Worm (Caenorhabditis elegans) whole organism, young adult: ENCODE data around the gene C01G12.3.

Source experiments
- B0019.2 ChIP-seq: fragments of 200-800 bp; sonication (Bioruptor generic); conservative IDR thresholded peaks from 2 replicates; pipeline ENCODE4 v1.3.6; 2022; ENCODE audit warnings: missing genetic modification reagents, missing genetic modification characterization, missing compliant biosample characterization
- D2030.7 ChIP-seq: fragments of 200-800 bp; sonication (Bioruptor generic); IDR thresholded peaks from 2 replicates; pipeline ENCODE4 v1.3.6; 2022; ENCODE audit warnings: missing genetic modification reagents, missing genetic modification characterization, missing compliant biosample characterization
- F10E7.11 ChIP-seq: sonication (generic microtip); optimal IDR thresholded peaks from 2 replicates; lab custom pipeline; 2017; ENCODE audit warnings: mild to moderate bottlenecking, missing genetic modification characterization, moderate library complexity, missing compliant biosample characterization
- F57C9.4 ChIP-seq: sonication (generic microtip); optimal IDR thresholded peaks from 2 replicates; lab custom pipeline; 2017; ENCODE audit warnings: mild to moderate bottlenecking, missing genetic modification characterization, missing compliant biosample characterization
- K12H6.12 ChIP-seq: fragments of 200-800 bp; sonication (Bioruptor generic); optimal IDR thresholded peaks from 2 replicates; lab custom pipeline; 2018; ENCODE audit warnings: mild to moderate bottlenecking, missing genetic modification characterization, missing compliant biosample characterization
- T26A5.8 ChIP-seq: sonication (generic microtip); optimal IDR thresholded peaks from 2 replicates; lab custom pipeline; 2016; ENCODE audit warnings: missing genetic modification characterization, missing compliant biosample characterization
- Y53F4B.3 ChIP-seq: fragments of 200-800 bp; sonication (Bioruptor generic); IDR thresholded peaks from 2 replicates; pipeline ENCODE4 v1.3.6; 2022; ENCODE audit warnings: missing genetic modification reagents, missing genetic modification characterization, missing compliant biosample characterization
- Y53G8AR.9 ChIP-seq: fragments of 200-800 bp; sonication (Bioruptor generic); conservative IDR thresholded peaks from 2 replicates; pipeline ENCODE4 v1.3.6; 2022; ENCODE audit warnings: missing genetic modification reagents, missing genetic modification characterization, missing compliant biosample characterization
- Y56A3A.18 ChIP-seq: fragments of 200-800 bp; sonication (Bioruptor generic); IDR thresholded peaks from 2 replicates; pipeline ENCODE4 v1.3.6; 2022; ENCODE audit warnings: missing genetic modification reagents, missing genetic modification characterization, missing compliant biosample characterization
- Y67H2A.10 ChIP-seq: fragments of 200-800 bp; sonication (Bioruptor generic); conservative IDR thresholded peaks from 2 replicates; pipeline ENCODE4 v1.3.6; 2022; ENCODE audit warnings: missing genetic modification reagents, missing genetic modification characterization, missing compliant biosample characterization
- ama-1 ChIP-seq, 3 experiments: fragments of 150-350 bp in 1 of 3; sonication (generic microtip) in 2 of 3; optimal IDR thresholded peaks; 2 replicates each; lab custom pipeline; 2014 to 2018; ENCODE audit warnings: missing biosample characterization in 2 of 3, missing genetic modification characterization in 2 of 3, missing genetic modification reagents in 2 of 3
- aptf-2 ChIP-seq: fragments of 200-800 bp; sonication (Bioruptor generic); conservative IDR thresholded peaks from 2 replicates; pipeline ENCODE4 v1.3.6; 2022; ENCODE audit warnings: missing genetic modification reagents, missing genetic modification characterization, missing compliant biosample characterization
- aptf-3 ChIP-seq: fragments of 200-800 bp; sonication (Bioruptor generic); IDR thresholded peaks from 2 replicates; pipeline ENCODE4 v1.3.6; 2022; ENCODE audit warnings: missing genetic modification characterization, missing compliant biosample characterization
- cebp-2 ChIP-seq: fragments of 200-800 bp; sonication (Bioruptor generic); IDR thresholded peaks from 2 replicates; pipeline ENCODE4 v1.3.6; 2022; ENCODE audit warnings: missing genetic modification characterization, missing compliant biosample characterization
- ceh-100 ChIP-seq: fragments of 200-800 bp; sonication (Bioruptor generic); IDR thresholded peaks from 2 replicates; pipeline ENCODE4 v1.3.6; 2022; ENCODE audit warnings: missing genetic modification reagents, missing genetic modification characterization, missing compliant biosample characterization
- ceh-40 ChIP-seq: fragments of 200-800 bp; sonication (Bioruptor generic); IDR thresholded peaks from 2 replicates; pipeline ENCODE4 v1.3.6; 2022; ENCODE audit warnings: missing genetic modification characterization, missing compliant biosample characterization
- ceh-58 ChIP-seq: fragments of 200-800 bp; sonication (Bioruptor generic); IDR thresholded peaks from 2 replicates; pipeline ENCODE4 v1.3.6; 2022; ENCODE audit warnings: missing genetic modification characterization, missing compliant biosample characterization
- egl-18 ChIP-seq: fragments of 200-800 bp; sonication (Bioruptor generic); IDR thresholded peaks from 2 replicates; pipeline ENCODE4 v1.3.6; 2022; ENCODE audit warnings: missing genetic modification reagents, missing genetic modification characterization, missing compliant biosample characterization
- egrh-3 ChIP-seq: fragments of 200-800 bp; sonication (Bioruptor generic); IDR thresholded peaks from 2 replicates; pipeline ENCODE4 v1.3.6; 2022; ENCODE audit warnings: missing genetic modification reagents, missing genetic modification characterization, missing compliant biosample characterization
- gei-17 ChIP-seq: fragments of 200-800 bp; sonication (Bioruptor generic); optimal IDR thresholded peaks from 2 replicates; lab custom pipeline; 2018; ENCODE audit warnings: mild to moderate bottlenecking, missing genetic modification characterization, missing compliant biosample characterization
- hmg-1.2 ChIP-seq: fragments of 200-800 bp; sonication (Bioruptor generic); IDR thresholded peaks from 2 replicates; pipeline ENCODE4 v1.3.6; 2022; ENCODE audit warnings: missing genetic modification reagents, missing genetic modification characterization, missing compliant biosample characterization
- hsf-1 ChIP-seq: fragments of 200-800 bp; sonication (Bioruptor generic); IDR thresholded peaks from 2 replicates; pipeline ENCODE4 v1.3.6; 2022; ENCODE audit warnings: missing genetic modification reagents, missing genetic modification characterization, missing compliant biosample characterization
- lsl-1 ChIP-seq: fragments of 200-800 bp; sonication (Bioruptor generic); optimal IDR thresholded peaks from 2 replicates; lab custom pipeline; 2018; ENCODE audit warnings: mild to moderate bottlenecking, missing genetic modification characterization, moderate library complexity, missing compliant biosample characterization
- mcd-1 ChIP-seq: fragments of 200-800 bp; sonication (Bioruptor generic); IDR thresholded peaks from 2 replicates; pipeline ENCODE4 v1.3.6; 2022; ENCODE audit warnings: missing genetic modification reagents, missing genetic modification characterization, missing compliant biosample characterization
- mxl-1 ChIP-seq: sonication (generic microtip); optimal IDR thresholded peaks from 2 replicates; lab custom pipeline; 2016; ENCODE audit warnings: missing genetic modification characterization, missing compliant biosample characterization
- nhr-120 ChIP-seq: fragments of 200-800 bp; sonication (Bioruptor generic); IDR thresholded peaks from 2 replicates; pipeline ENCODE4 v1.3.6; 2022; ENCODE audit warnings: missing genetic modification characterization, missing compliant biosample characterization
- nhr-27 ChIP-seq: fragments of 200-800 bp; sonication (Bioruptor generic); optimal IDR thresholded peaks from 2 replicates; lab custom pipeline; 2018; ENCODE audit warnings: mild to moderate bottlenecking, missing genetic modification characterization, moderate library complexity, missing compliant biosample characterization
- nhr-80 ChIP-seq: sonication (generic microtip); optimal IDR thresholded peaks from 2 replicates; lab custom pipeline; 2016; ENCODE audit warnings: missing genetic modification characterization, missing compliant biosample characterization
- sea-2 ChIP-seq: fragments of 200-800 bp; sonication (Bioruptor generic); IDR thresholded peaks from 2 replicates; pipeline ENCODE4 v1.3.6; 2022; ENCODE audit warnings: missing genetic modification characterization, missing compliant biosample characterization
- snpc-3.4 ChIP-seq: sonication (generic microtip); optimal IDR thresholded peaks from 2 replicates; lab custom pipeline; 2017; ENCODE audit warnings: missing genetic modification characterization, mild to moderate bottlenecking, missing compliant biosample characterization, antibody characterized with exemption, moderate library complexity, missing genotype, missing genetic modification reagents
- zfh-2 ChIP-seq: fragments of 200-800 bp; sonication (Bioruptor generic); conservative IDR thresholded peaks from 2 replicates; pipeline ENCODE4 v1.3.6; 2022; ENCODE audit warnings: missing genetic modification reagents, missing genetic modification characterization, missing compliant biosample characterization
- zim-3 ChIP-seq: sonication (generic microtip); optimal IDR thresholded peaks from 2 replicates; lab custom pipeline; 2017; ENCODE audit warnings: mild to moderate bottlenecking, missing genetic modification characterization, moderate library complexity, missing compliant biosample characterization
- ztf-26 ChIP-seq: sonication (generic microtip); optimal IDR thresholded peaks from 2 replicates; lab custom pipeline; 2017; ENCODE audit warnings: missing genetic modification characterization, missing compliant biosample characterization
- ztf-6 ChIP-seq: fragments of 200-800 bp; sonication (Bioruptor generic); IDR thresholded peaks from 2 replicates; pipeline ENCODE4 v1.3.6; 2022; ENCODE audit warnings: missing genetic modification reagents, missing genetic modification characterization, missing compliant biosample characterization

Gene C01G12.3

ce11 chrII:14573315-14573714 lies 8.8 kb downstream of the C01G12.3 start, which contains the start of gene madf-5:
Gene madf-5 (plus strand): TSS chrII:14573615.
- TF ChIP-seq ama-1 (optimal IDR thresholded peaks at IDR 0.05; lab: Kevin White, UChicago), result no peak
- no peak for TF ChIP-seq ama-1 (GFP tag; optimal IDR thresholded peaks at IDR 0.05; lab: Kevin White, UChicago)

- TF ChIP-seq aptf-3 (GFP tag; lab: Robert Waterston, UW), result no peak
- no peak for TF ChIP-seq D2030.7 (GFP tag; lab: Robert Waterston, UW)
- no peak for TF ChIP-seq snpc-3.4 (tag; lab: Kevin White, UChicago)
- no peak for TF ChIP-seq mxl-1 (tag; lab: Kevin White, UChicago)
- TF ChIP-seq egl-18 (GFP tag; lab: Robert Waterston, UW), result no peak
- TF ChIP-seq Y53F4B.3 (GFP tag; lab: Robert Waterston, UW), result no peak
- TF ChIP-seq ceh-58 (GFP tag; lab: Robert Waterston, UW), result no peak
- no peak for TF ChIP-seq ceh-40 (GFP tag; lab: Robert Waterston, UW)
Measured at ce11 chrII:14570541-14571160, 11.5 kb downstream of the C01G12.3 start.

ce11 chrII:14569322-14569721 lies 12.8 kb downstream of the C01G12.3 start:
- no peak for TF ChIP-seq nhr-80 (tag; lab: Kevin White, UChicago)
- TF ChIP-seq B0019.2, result no peak
- TF ChIP-seq cebp-2 (GFP tag; lab: Robert Waterston, UW), result no peak
- peak; percentile 91 for TF ChIP-seq zfh-2 (GFP tag; lab: Robert Waterston, UW)
- no peak for TF ChIP-seq T26A5.8 (tag; lab: Kevin White, UChicago)
- no peak for TF ChIP-seq mcd-1
- TF ChIP-seq Y67H2A.10 (GFP tag; lab: Robert Waterston, UW), result no peak
- TF ChIP-seq K12H6.12 (tag; lab: Kevin White, UChicago), result peak; percentile 1
- TF ChIP-seq Y53G8AR.9 (GFP tag; lab: Robert Waterston, UW), result no peak
- no peak for TF ChIP-seq F10E7.11 (tag; lab: Kevin White, UChicago)
- TF ChIP-seq hmg-1.2 (GFP tag; lab: Robert Waterston, UW), result peak; percentile 98
- no peak for TF ChIP-seq ceh-100 (GFP tag; lab: Robert Waterston, UW)
- peak; percentile 58 for TF ChIP-seq egrh-3 (GFP tag; lab: Robert Waterston, UW)
- no peak for TF ChIP-seq sea-2 (GFP tag; lab: Robert Waterston, UW)
- no peak for TF ChIP-seq nhr-120 (GFP tag; lab: Robert Waterston, UW)
- no peak for TF ChIP-seq nhr-27 (tag; lab: Kevin White, UChicago)
- TF ChIP-seq snpc-3.4 (tag; lab: Kevin White, UChicago), result no peak
- TF ChIP-seq ztf-6 (GFP tag; lab: Robert Waterston, UW), result no peak
- no peak for TF ChIP-seq ceh-40 (GFP tag; lab: Robert Waterston, UW)
- TF ChIP-seq aptf-2, result no peak
- no peak for TF ChIP-seq lsl-1 (GFP tag; lab: Kevin White, UChicago)
- TF ChIP-seq F57C9.4, result no peak
- TF ChIP-seq gei-17 (GFP tag; lab: Kevin White, UChicago), result no peak
- TF ChIP-seq zim-3 (tag; lab: Kevin White, UChicago), result no peak

ce11 chrII:14567811-14568210 lies 14.3 kb downstream of the C01G12.3 start:
- no peak for TF ChIP-seq ztf-26 (tag; lab: Kevin White, UChicago)
- no peak for TF ChIP-seq hsf-1 (GFP tag; lab: Robert Waterston, UW)
- TF ChIP-seq hmg-1.2 (GFP tag; lab: Robert Waterston, UW), result peak; percentile 55
- TF ChIP-seq Y56A3A.18 (GFP tag; lab: Robert Waterston, UW), result no peak
